Worm (Caenorhabditis elegans): ENCODE results near the gene F13D2.1.

ce11 chrX:11114420-11114819 lies 75.0 kb downstream of the F13D2.1 start:
- no peak for TF ChIP-seq ceh-22 (tag; optimal IDR thresholded peaks at IDR 0.05)
- TF ChIP-seq C38D4.7 (GFP tag; optimal IDR thresholded peaks at IDR 0.05): no peak
- TF ChIP-seq ceh-31 (tag; optimal IDR thresholded peaks at IDR 0.05): no peak
- TF ChIP-seq sox-4 (tag; optimal IDR thresholded peaks at IDR 0.05): no peak
- no peak for TF ChIP-seq pha-4 (tag; optimal IDR thresholded peaks at IDR 0.05)
- TF ChIP-seq nfya-1 (tag; optimal IDR thresholded peaks at IDR 0.05): no peak
- TF ChIP-seq rnt-1 (tag; optimal IDR thresholded peaks at IDR 0.05): no peak
- TF ChIP-seq ama-1 (optimal IDR thresholded peaks at IDR 0.05): no peak
- no peak for TF ChIP-seq ceh-14 (tag; optimal IDR thresholded peaks at IDR 0.05)
- TF ChIP-seq npax-4 (tag; optimal IDR thresholded peaks at IDR 0.05): no peak
- TF ChIP-seq ceh-19 (GFP tag; optimal IDR thresholded peaks at IDR 0.05): no peak
- TF ChIP-seq fkh-10 (GFP tag; optimal IDR thresholded peaks at IDR 0.05): no peak

Data from whole organism, late embryonic.